Worm (Caenorhabditis elegans) whole organism, young adult: Measurements from ENCODE around the gene F18E3.12.

Experiments
- B0336.3 ChIP-seq: fragments of 200-800 bp; sonication (Bioruptor generic); IDR thresholded peaks from 2 replicates; pipeline ENCODE4 v1.3.6; 2022; ENCODE audit warnings: missing genetic modification characterization, missing compliant biosample characterization
- C17E4.6 ChIP-seq: fragments of 200-800 bp; sonication (Bioruptor generic); IDR thresholded peaks from 2 replicates; pipeline ENCODE4 v1.3.6; 2022; ENCODE audit warnings: missing genetic modification reagents, missing genetic modification characterization, missing compliant biosample characterization
- F23B12.7 ChIP-seq: sonication (generic microtip); optimal IDR thresholded peaks from 2 replicates; lab custom pipeline; 2017; ENCODE audit warnings: missing genetic modification characterization, mild to moderate bottlenecking, missing compliant biosample characterization, antibody characterized with exemption, moderate library complexity; ENCODE audit not compliant: insufficient read depth
- F52B5.7 ChIP-seq: sonication (generic microtip); optimal IDR thresholded peaks from 2 replicates; lab custom pipeline; 2016; ENCODE audit warnings: mild to moderate bottlenecking, missing genetic modification characterization, missing compliant biosample characterization
- F57C9.4 ChIP-seq: sonication (generic microtip); optimal IDR thresholded peaks from 2 replicates; lab custom pipeline; 2017; ENCODE audit warnings: mild to moderate bottlenecking, missing genetic modification characterization, missing compliant biosample characterization
- K11D2.4 ChIP-seq: fragments of 200-800 bp; sonication (Bioruptor generic); IDR thresholded peaks from 2 replicates; pipeline ENCODE4 v1.3.6; 2022; ENCODE audit warnings: missing genetic modification reagents, missing genetic modification characterization, missing compliant biosample characterization
- T26A5.8 ChIP-seq: sonication (generic microtip); optimal IDR thresholded peaks from 2 replicates; lab custom pipeline; 2016; ENCODE audit warnings: missing genetic modification characterization, missing compliant biosample characterization
- Y53G8AR.9 ChIP-seq: fragments of 200-800 bp; sonication (Bioruptor generic); conservative IDR thresholded peaks from 2 replicates; pipeline ENCODE4 v1.3.6; 2022; ENCODE audit warnings: missing genetic modification reagents, missing genetic modification characterization, missing compliant biosample characterization
- Y56A3A.18 ChIP-seq: fragments of 200-800 bp; sonication (Bioruptor generic); IDR thresholded peaks from 2 replicates; pipeline ENCODE4 v1.3.6; 2022; ENCODE audit warnings: missing genetic modification reagents, missing genetic modification characterization, missing compliant biosample characterization
- Y95B8A.8 ChIP-seq: fragments of 200-800 bp; sonication (Bioruptor generic); IDR thresholded peaks from 2 replicates; pipeline ENCODE4 v1.3.6; 2022; ENCODE audit warnings: missing genetic modification reagents, missing genetic modification characterization, missing compliant biosample characterization
- akir-1 ChIP-seq: fragments of 200-800 bp; sonication (Bioruptor generic); optimal IDR thresholded peaks from 2 replicates; lab custom pipeline; 2018; ENCODE audit warnings: mild to moderate bottlenecking, missing genetic modification characterization, moderate library complexity, missing compliant biosample characterization
- athp-1 ChIP-seq: sonication (generic microtip); optimal IDR thresholded peaks from 2 replicates; lab custom pipeline; 2017; ENCODE audit warnings: mild to moderate bottlenecking, missing genetic modification characterization, missing compliant biosample characterization
- bed-2 ChIP-seq: fragments of 200-800 bp; sonication (Bioruptor generic); IDR thresholded peaks from 2 replicates; pipeline ENCODE4 v1.3.6; 2022; ENCODE audit warnings: missing genetic modification reagents, missing genetic modification characterization, missing compliant biosample characterization
- ceh-100 ChIP-seq: fragments of 200-800 bp; sonication (Bioruptor generic); IDR thresholded peaks from 2 replicates; pipeline ENCODE4 v1.3.6; 2022; ENCODE audit warnings: missing genetic modification reagents, missing genetic modification characterization, missing compliant biosample characterization
- ceh-40 ChIP-seq: fragments of 200-800 bp; sonication (Bioruptor generic); IDR thresholded peaks from 2 replicates; pipeline ENCODE4 v1.3.6; 2022; ENCODE audit warnings: missing genetic modification characterization, missing compliant biosample characterization
- ceh-58 ChIP-seq: fragments of 200-800 bp; sonication (Bioruptor generic); IDR thresholded peaks from 2 replicates; pipeline ENCODE4 v1.3.6; 2022; ENCODE audit warnings: missing genetic modification characterization, missing compliant biosample characterization
- ceh-79 ChIP-seq: sonication (generic microtip); optimal IDR thresholded peaks from 2 replicates; lab custom pipeline; 2017; ENCODE audit warnings: mild to moderate bottlenecking, missing genetic modification characterization, missing compliant biosample characterization
- egrh-3 ChIP-seq: fragments of 200-800 bp; sonication (Bioruptor generic); IDR thresholded peaks from 2 replicates; pipeline ENCODE4 v1.3.6; 2022; ENCODE audit warnings: missing genetic modification reagents, missing genetic modification characterization, missing compliant biosample characterization
- ekl-4 ChIP-seq: fragments of 200-800 bp; sonication (Bioruptor generic); IDR thresholded peaks from 2 replicates; pipeline ENCODE4 v1.3.6; 2022; ENCODE audit warnings: missing genetic modification reagents, missing genetic modification characterization, missing compliant biosample characterization
- hmg-20 ChIP-seq: fragments of 200-800 bp; sonication (Bioruptor generic); IDR thresholded peaks from 2 replicates; pipeline ENCODE4 v1.3.6; 2022; ENCODE audit warnings: missing genetic modification reagents, missing genetic modification characterization, missing compliant biosample characterization
- lag-1 ChIP-seq: fragments of 200-800 bp; sonication (Bioruptor generic); IDR thresholded peaks from 2 replicates; pipeline ENCODE4 v1.3.6; 2022; ENCODE audit warnings: missing genetic modification reagents, missing genetic modification characterization, missing compliant biosample characterization
- let-526 ChIP-seq: fragments of 200-800 bp; sonication (Bioruptor generic); IDR thresholded peaks from 2 replicates; pipeline ENCODE4 v1.3.6; 2022; ENCODE audit warnings: missing genetic modification reagents, missing genetic modification characterization, missing compliant biosample characterization
- lin-40 ChIP-seq: sonication (generic microtip); optimal IDR thresholded peaks from 2 replicates; lab custom pipeline; 2016; ENCODE audit warnings: missing genetic modification characterization, mild to moderate bottlenecking, missing compliant biosample characterization, missing genotype, missing genetic modification reagents
- lin-54 ChIP-seq: fragments of 200-800 bp; sonication (Bioruptor generic); optimal IDR thresholded peaks from 2 replicates; lab custom pipeline; 2018; ENCODE audit warnings: mild to moderate bottlenecking, missing genetic modification characterization, missing compliant biosample characterization
- lir-1 ChIP-seq: fragments of 200-800 bp; sonication (Bioruptor generic); conservative IDR thresholded peaks from 2 replicates; pipeline ENCODE4 v1.3.6; 2022; ENCODE audit warnings: missing genetic modification reagents, missing genetic modification characterization, missing compliant biosample characterization
- madf-10 ChIP-seq: sonication (generic microtip); optimal IDR thresholded peaks from 2 replicates; lab custom pipeline; 2016; ENCODE audit warnings: mild to moderate bottlenecking, missing genetic modification characterization, missing compliant biosample characterization
- nfya-2 ChIP-seq: fragments of 200-800 bp; sonication (Bioruptor generic); IDR thresholded peaks from 2 replicates; pipeline ENCODE4 v1.3.6; 2022; ENCODE audit warnings: missing genetic modification reagents, missing genetic modification characterization, missing compliant biosample characterization
- nfyb-1 ChIP-seq: fragments of 200-800 bp; sonication (Bioruptor generic); IDR thresholded peaks from 2 replicates; pipeline ENCODE4 v1.3.6; 2022; ENCODE audit warnings: missing genetic modification reagents, missing genetic modification characterization, missing compliant biosample characterization
- nhr-80 ChIP-seq: sonication (generic microtip); optimal IDR thresholded peaks from 2 replicates; lab custom pipeline; 2016; ENCODE audit warnings: missing genetic modification characterization, missing compliant biosample characterization
- repo-1 ChIP-seq: sonication (generic microtip); optimal IDR thresholded peaks from 2 replicates; lab custom pipeline; 2017; ENCODE audit warnings: mild to moderate bottlenecking, missing genetic modification characterization, missing compliant biosample characterization
- snpc-1.3 ChIP-seq: sonication (generic microtip); optimal IDR thresholded peaks from 2 replicates; lab custom pipeline; 2017; ENCODE audit warnings: missing genetic modification characterization, mild to moderate bottlenecking, missing compliant biosample characterization, antibody characterized with exemption, moderate library complexity, missing genotype, missing genetic modification reagents; ENCODE audit not compliant: insufficient read depth
- somi-1 ChIP-seq: fragments of 200-800 bp; sonication (Bioruptor generic); optimal IDR thresholded peaks from 2 replicates; lab custom pipeline; 2018; ENCODE audit warnings: mild to moderate bottlenecking, missing genetic modification characterization, missing compliant biosample characterization
- tlf-1 ChIP-seq: fragments of 200-800 bp; sonication (Bioruptor generic); optimal IDR thresholded peaks from 2 replicates; lab custom pipeline; 2018; ENCODE audit warnings: mild to moderate bottlenecking, missing genetic modification characterization, missing compliant biosample characterization
- zfh-2 ChIP-seq: fragments of 200-800 bp; sonication (Bioruptor generic); conservative IDR thresholded peaks from 2 replicates; pipeline ENCODE4 v1.3.6; 2022; ENCODE audit warnings: missing genetic modification reagents, missing genetic modification characterization, missing compliant biosample characterization
- zim-3 ChIP-seq: sonication (generic microtip); optimal IDR thresholded peaks from 2 replicates; lab custom pipeline; 2017; ENCODE audit warnings: mild to moderate bottlenecking, missing genetic modification characterization, moderate library complexity, missing compliant biosample characterization
- ztf-3 ChIP-seq: fragments of 200-800 bp; sonication (Bioruptor generic); optimal IDR thresholded peaks from 2 replicates; lab custom pipeline; 2018; ENCODE audit warnings: mild to moderate bottlenecking, missing genetic modification characterization, missing compliant biosample characterization
- ztf-6 ChIP-seq: fragments of 200-800 bp; sonication (Bioruptor generic); IDR thresholded peaks from 2 replicates; pipeline ENCODE4 v1.3.6; 2022; ENCODE audit warnings: missing genetic modification reagents, missing genetic modification characterization, missing compliant biosample characterization

F18E3.12 gene

DNA sequence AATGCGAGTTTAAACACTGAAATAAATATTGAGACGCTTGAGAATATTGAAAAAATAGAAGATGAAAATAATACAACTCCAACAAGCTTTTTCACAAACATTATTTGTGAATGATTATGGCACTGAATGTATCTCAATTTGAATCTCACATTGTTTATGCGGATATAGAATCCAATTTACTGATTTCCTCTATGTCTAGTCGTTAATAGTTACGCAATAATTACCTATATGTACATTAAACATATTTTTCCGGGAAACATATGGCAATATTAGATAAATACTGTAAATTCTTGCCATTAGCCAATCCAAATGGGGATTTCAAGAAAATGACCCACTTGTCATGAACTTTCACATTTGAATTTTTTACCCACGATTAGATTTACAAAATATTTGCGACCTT lies 19.4 kb upstream of the F18E3.12 start, which contains the start of gene srx-9:
Gene srx-9, minus strand, starts transcription at position 101 of the 400 bp plus-strand sequence.
- TF ChIP-seq lir-1, result no peak
- no peak for TF ChIP-seq madf-10 (tag; lab: Kevin White, UChicago)
- TF ChIP-seq ceh-58 (GFP tag; lab: Robert Waterston, UW), result no peak
- TF ChIP-seq akir-1, result no peak
- TF ChIP-seq let-526, result no peak
- TF ChIP-seq lin-54, result no peak

DNA sequence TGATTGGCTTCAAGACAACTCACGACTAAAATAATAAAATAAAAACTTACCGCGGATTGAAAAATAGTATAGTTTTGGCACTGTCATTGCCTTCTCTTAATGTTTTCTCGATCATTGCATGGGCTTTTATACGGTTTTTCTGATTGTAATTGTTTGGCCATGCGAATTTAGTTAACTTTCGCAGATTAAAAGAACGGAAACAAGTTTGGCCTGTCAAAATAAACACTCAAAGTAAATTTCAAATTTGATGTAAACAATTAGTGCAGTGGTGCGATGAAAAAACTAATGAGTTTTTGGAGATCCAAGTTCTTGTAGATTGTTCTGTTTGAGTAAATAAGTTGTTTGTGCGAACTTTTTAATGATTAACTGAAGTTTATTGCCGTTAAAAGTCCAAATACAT lies 15.6 kb upstream of the F18E3.12 start, which contains the start of gene gst-41:
Gene gst-41, minus strand, starts transcription at position 101 of the 400 bp plus-strand sequence.
- TF ChIP-seq repo-1 (no peak), nhr-80 (tag; lab: Kevin White, UChicago) (no peak), lag-1 (GFP tag; lab: Robert Waterston, UW) (no peak), snpc-1.3 (no peak), F57C9.4 (tag; lab: Kevin White, UChicago) (no peak), C17E4.6 (GFP tag; lab: Robert Waterston, UW) (no peak)

DNA sequence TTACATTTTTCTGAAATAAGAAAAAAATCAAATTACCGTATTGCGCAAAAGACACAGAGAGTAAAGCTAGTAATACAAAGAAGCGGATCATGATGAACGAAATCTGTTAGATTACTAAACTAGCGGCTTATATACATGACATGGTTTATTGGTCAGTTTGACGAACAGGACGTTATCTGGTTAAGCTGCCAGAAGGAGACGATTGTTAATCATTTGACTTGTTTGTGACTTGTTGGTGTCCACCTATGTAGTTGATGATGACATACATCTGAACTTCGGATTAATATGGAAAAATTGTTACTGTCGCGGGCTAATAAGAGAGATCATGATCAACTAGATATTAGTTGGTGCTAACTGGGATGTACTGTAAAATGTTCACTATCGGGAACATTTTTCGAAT lies 14.7 kb upstream of the F18E3.12 start, which contains the start of gene cnc-9:
Gene cnc-9, minus strand, starts transcription at position 101 of the 400 bp plus-strand sequence.
- TF ChIP-seq lin-40 (no peak), lir-1 (no peak), B0336.3 (no peak), ceh-100 (GFP tag; lab: Robert Waterston, UW) (no peak), nfya-2 (GFP tag; lab: Robert Waterston, UW) (no peak), F23B12.7 (tag; lab: Kevin White, UChicago) (no peak), Y56A3A.18 (no peak), lag-1 (GFP tag; lab: Robert Waterston, UW) (no peak), ztf-6 (GFP tag; lab: Robert Waterston, UW) (no peak), F52B5.7 (no peak), ceh-40 (no peak), ceh-79 (tag; lab: Kevin White, UChicago) (no peak)

DNA sequence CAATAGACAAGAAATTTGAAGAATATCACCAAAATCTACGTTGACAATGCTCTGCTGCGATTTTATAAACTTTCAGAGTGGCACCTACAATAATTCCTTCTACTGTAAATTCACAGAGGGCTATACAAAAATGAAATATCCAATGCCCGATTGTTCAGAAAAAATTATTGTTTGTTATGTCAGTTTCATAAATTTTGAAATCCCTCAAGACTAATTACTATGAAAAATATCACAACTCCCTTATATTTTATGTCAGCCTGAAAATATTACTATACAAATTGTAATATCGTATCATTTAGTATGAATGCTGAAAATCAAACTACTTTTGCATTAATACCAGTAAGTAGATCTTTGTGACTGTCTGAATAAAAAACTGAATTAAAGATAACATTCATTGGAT lies 14.2 kb upstream of the F18E3.12 start, which contains the start of gene srx-60:
Gene srx-60, plus strand, starts transcription at position 301 of the 400 bp plus-strand sequence.
- TF ChIP-seq lin-40 (no peak), K11D2.4 (GFP tag; lab: Robert Waterston, UW) (no peak), egrh-3 (GFP tag; lab: Robert Waterston, UW) (no peak), Y95B8A.8 (GFP tag; lab: Robert Waterston, UW) (no peak), hmg-20 (no peak), nhr-80 (tag; lab: Kevin White, UChicago) (no peak), nfyb-1 (no peak), F23B12.7 (tag; lab: Kevin White, UChicago) (no peak), T26A5.8 (tag; lab: Kevin White, UChicago) (no peak), B0336.3 (no peak), athp-1 (tag; lab: Kevin White, UChicago) (no peak), tlf-1 (GFP tag; lab: Kevin White, UChicago) (no peak), ztf-6 (GFP tag; lab: Robert Waterston, UW) (no peak), ekl-4 (no peak), Y53G8AR.9 (GFP tag; lab: Robert Waterston, UW) (no peak)

DNA sequence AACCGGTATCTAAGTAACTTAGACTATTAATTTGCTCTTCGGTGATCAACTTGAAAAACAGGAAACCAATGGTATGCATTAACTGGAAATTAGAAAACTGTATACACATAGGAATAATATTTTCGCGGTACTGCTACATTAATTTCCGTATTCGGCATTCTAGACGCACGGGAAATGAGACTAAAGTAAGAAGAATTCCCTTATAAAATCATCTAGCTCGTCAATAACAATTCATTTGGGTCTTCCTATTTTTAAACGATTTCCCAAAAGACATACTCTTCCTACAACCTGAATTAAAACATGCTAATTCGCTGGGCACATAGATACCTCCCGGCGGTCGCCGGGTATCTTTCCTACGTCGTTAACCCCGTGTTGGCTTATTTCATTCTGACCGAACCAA lies 12.4 kb upstream of the F18E3.12 start, which contains the start of gene srj-13:
Gene srj-13, plus strand, starts transcription at position 301 of the 400 bp plus-strand sequence.
- TF ChIP-seq ztf-3 (GFP tag; lab: Kevin White, UChicago) (no peak), zim-3 (tag; lab: Kevin White, UChicago) (no peak), zfh-2 (GFP tag; lab: Robert Waterston, UW) (no peak), Y53G8AR.9 (GFP tag; lab: Robert Waterston, UW) (no peak), Y95B8A.8 (GFP tag; lab: Robert Waterston, UW) (no peak), bed-2 (GFP tag; lab: Robert Waterston, UW) (no peak), ekl-4 (no peak), somi-1 (no peak)
